Worm (Caenorhabditis elegans) whole organism, L2 larva: ENCODE measurements around the gene F59E12.6.

Experiments
- aly-2 ChIP-seq: fragments of 150-350 bp; optimal IDR thresholded peaks from 2 replicates; lab custom pipeline; 2014; ENCODE audit warnings: missing biosample characterization, missing genetic modification characterization
- ama-1 ChIP-seq: fragments of 150-350 bp; optimal IDR thresholded peaks from 2 replicates; lab custom pipeline; 2018; ENCODE audit warnings: inconsistent platforms
- ceh-82 ChIP-seq: fragments of 150-350 bp; optimal IDR thresholded peaks from 2 replicates; lab custom pipeline; 2014; ENCODE audit warnings: missing biosample characterization, missing genetic modification characterization
- egl-27 ChIP-seq: sonication (generic microtip); optimal IDR thresholded peaks from 3 replicates; lab custom pipeline; 2017; ENCODE audit warnings: missing biosample characterization, missing genetic modification reagents, missing genetic modification characterization
- fos-1 ChIP-seq: fragments of 150-350 bp; optimal IDR thresholded peaks from 2 replicates; lab custom pipeline; 2014; ENCODE audit warnings: missing biosample characterization, missing genetic modification characterization
- lin-13 ChIP-seq: fragments of 150-350 bp; optimal IDR thresholded peaks from 2 replicates; lab custom pipeline; 2014; ENCODE audit warnings: missing biosample characterization, missing genetic modification reagents, missing genetic modification characterization
- lin-39 ChIP-seq: fragments of 150-350 bp; optimal IDR thresholded peaks from 2 replicates; lab custom pipeline; 2014; ENCODE audit warnings: missing biosample characterization, missing genetic modification reagents, missing genetic modification characterization
- mbf-1 ChIP-seq: sonication (generic microtip); optimal IDR thresholded peaks from 2 replicates; lab custom pipeline; 2017; ENCODE audit warnings: missing biosample characterization, missing genetic modification characterization
- nhr-10 ChIP-seq: sonication (generic microtip); optimal IDR thresholded peaks from 2 replicates; lab custom pipeline; 2017; ENCODE audit warnings: missing biosample characterization, missing genetic modification characterization
- nhr-11 ChIP-seq: fragments of 150-350 bp; optimal IDR thresholded peaks from 2 replicates; lab custom pipeline; 2014; ENCODE audit warnings: missing biosample characterization, missing genetic modification characterization
- nhr-237 ChIP-seq: fragments of 150-350 bp; optimal IDR thresholded peaks from 2 replicates; lab custom pipeline; 2014; ENCODE audit warnings: missing biosample characterization, missing genetic modification characterization
- nhr-6 ChIP-seq: fragments of 150-350 bp; optimal IDR thresholded peaks from 2 replicates; lab custom pipeline; 2014; ENCODE audit warnings: missing biosample characterization, missing genetic modification characterization
- unc-55 ChIP-seq: fragments of 150-350 bp; sonication (generic microtip); optimal IDR thresholded peaks from 3 replicates; lab custom pipeline; 2014; ENCODE audit warnings: missing biosample characterization, missing genetic modification reagents, missing genetic modification characterization
- ztf-4 ChIP-seq: fragments of 150-350 bp; optimal IDR thresholded peaks from 2 replicates; lab custom pipeline; 2014; ENCODE audit warnings: missing biosample characterization, missing genetic modification characterization

ce11 chrII:5579236-5579635, 51.5 kb downstream of the F59E12.6 start:
- no peak for TF ChIP-seq ceh-82 (tag; lab: Kevin White, UChicago)
- no peak for TF ChIP-seq egl-27
- no peak for TF ChIP-seq lin-13 (GFP tag; lab: Kevin White, UChicago)
- TF ChIP-seq nhr-11 (tag; lab: Kevin White, UChicago): no peak
- no peak for TF ChIP-seq ztf-4 (tag; lab: Kevin White, UChicago)
- no peak for TF ChIP-seq nhr-237
- TF ChIP-seq nhr-6: no peak
- TF ChIP-seq aly-2: no peak
- TF ChIP-seq mbf-1 (tag; lab: Kevin White, UChicago): no peak
- no peak for TF ChIP-seq ama-1 (lab: Kevin White, UChicago)
- TF ChIP-seq lin-39 (tag; lab: Kevin White, UChicago): no peak
- no peak for TF ChIP-seq fos-1 (tag; lab: Kevin White, UChicago)
- no peak for TF ChIP-seq unc-55 (GFP tag; lab: Kevin White, UChicago)
- TF ChIP-seq nhr-10 (tag; lab: Kevin White, UChicago): no peak
